Worm (Caenorhabditis elegans) whole organism, young adult: ENCODE data around the gene T10D4.11.

Experiments used
- ama-1 ChIP-seq, 3 experiments: fragments of 150-350 bp in 1 of 3; sonication (generic microtip) in 2 of 3; optimal IDR thresholded peaks; 2 replicates each; lab custom pipeline; 2014 to 2018; ENCODE audit warnings: missing biosample characterization in 2 of 3, missing genetic modification characterization in 2 of 3, missing genetic modification reagents in 2 of 3
- attf-6 ChIP-seq: fragments of 200-800 bp; sonication (Bioruptor generic); IDR thresholded peaks from 2 replicates; pipeline ENCODE4 v1.3.6; 2022; ENCODE audit warnings: missing genetic modification reagents, missing genetic modification characterization, missing compliant biosample characterization
- mel-28 ChIP-seq: sonication (generic microtip); optimal IDR thresholded peaks from 2 replicates; lab custom pipeline; 2016; ENCODE audit warnings: borderline replicate concordance, mild to moderate bottlenecking, missing genetic modification characterization, missing compliant biosample characterization
- nfya-1 ChIP-seq: sonication (generic microtip); optimal IDR thresholded peaks from 2 replicates; lab custom pipeline; 2017; ENCODE audit warnings: antibody characterized with exemption, missing compliant biosample characterization, missing genetic modification characterization, borderline replicate concordance; ENCODE audit not compliant: insufficient read depth
- nfya-2 ChIP-seq: fragments of 200-800 bp; sonication (Bioruptor generic); IDR thresholded peaks from 2 replicates; pipeline ENCODE4 v1.3.6; 2022; ENCODE audit warnings: missing genetic modification reagents, missing genetic modification characterization, missing compliant biosample characterization
- snpc-4 ChIP-seq, 5 experiments: fragments of 150-350 bp in 1 of 5; sonication (generic microtip) in 4 of 5; optimal IDR thresholded peaks; 2 replicates each; lab custom pipeline; 2014 to 2018; ENCODE audit warnings: missing genetic modification characterization in 5 of 5, missing biosample characterization in 3 of 5, antibody characterized with exemption in 2 of 5, mild to moderate bottlenecking in 2 of 5, missing compliant biosample characterization in 2 of 5, missing genotype in 2 of 5, moderate library complexity in 2 of 5, missing genetic modification reagents in 1 of 5
- unc-62 ChIP-seq: fragments of 150-350 bp; optimal IDR thresholded peaks from 2 replicates; lab custom pipeline; 2014; ENCODE audit warnings: missing biosample characterization, missing genetic modification reagents, missing genetic modification characterization

ce11 chrII:3145842-3146241, 3.6 kb downstream of the T10D4.11 start, which contains the start of gene T10D4.15:
- TF ChIP-seq unc-62 (GFP tag; lab: Kevin White, UChicago) (no peak), mel-28 (no peak), nfya-1 (tag; lab: Kevin White, UChicago) (no peak), nfya-2 (GFP tag; lab: Robert Waterston, UW) (no peak), ama-1 (optimal IDR thresholded peaks at IDR 0.05; lab: Kevin White, UChicago) (no peak), ama-1 (GFP tag; optimal IDR thresholded peaks at IDR 0.05; lab: Kevin White, UChicago) (no peak), snpc-4 (GFP tag; optimal IDR thresholded peaks at IDR 0.05; lab: Kevin White, UChicago) (no peak), snpc-4 (tag; optimal IDR thresholded peaks at IDR 0.05; lab: Kevin White, UChicago) (no peak), attf-6 (GFP tag; lab: Robert Waterston, UW) (no peak)
